Fruit fly (Drosophila melanogaster): ENCODE measurements around the gene CG17803.

CG17803 gene

dm6 chr3R:17809014-17809413 lies 7.7 kb upstream of the CG17803 start, which contains the start of gene Odj:
Odj (minus strand) TSS chr3R:17809222.
- TF ChIP-seq Pif1B (GFP tag; optimal IDR thresholded peaks at IDR 0.05), result no peak
- no peak for TF ChIP-seq Snoo (tag; optimal IDR thresholded peaks at IDR 0.05)
- no peak for TF ChIP-seq Ets98B (GFP tag; IDR thresholded peaks at IDR 0.05)

dm6 chr3R:17807035-17807606 lies 5.8 kb upstream of the CG17803 start, which contains the start of gene CG17801:
CG17801 (minus strand) TSS chr3R:17807085.
- TF ChIP-seq D1 (tag; optimal IDR thresholded peaks at IDR 0.05), result no peak
- no peak for TF ChIP-seq rn (GFP tag; IDR thresholded peaks at IDR 0.05)
- no peak for TF ChIP-seq CG34367 (tag; optimal IDR thresholded peaks at IDR 0.05)
- TF ChIP-seq CG32121 (GFP tag; IDR thresholded peaks at IDR 0.05), result no peak
- TF ChIP-seq fd96Ca (GFP tag; IDR thresholded peaks at IDR 0.05), result no peak
- no peak for TF ChIP-seq CG8159 (tag; optimal IDR thresholded peaks at IDR 0.05)
- no peak for TF ChIP-seq Pif1B (GFP tag; optimal IDR thresholded peaks at IDR 0.05)
- TF ChIP-seq CG8301 (tag; optimal IDR thresholded peaks at IDR 0.05), result no peak
- no peak for TF ChIP-seq Snoo (tag; optimal IDR thresholded peaks at IDR 0.05)
- TF ChIP-seq CG9948 (tag; optimal IDR thresholded peaks at IDR 0.05), result no peak
- no peak for TF ChIP-seq CG14655 (GFP tag; optimal IDR thresholded peaks at IDR 0.05)
- no peak for TF ChIP-seq CG13204 (GFP tag; optimal IDR thresholded peaks at IDR 0.05)
- TF ChIP-seq CG17806 (tag; optimal IDR thresholded peaks at IDR 0.05), result no peak
- no peak for TF ChIP-seq EcR (GFP tag; optimal IDR thresholded peaks at IDR 0.05)
- TF ChIP-seq Ets98B (GFP tag; IDR thresholded peaks at IDR 0.05), result no peak
- TF ChIP-seq CG4496 (GFP tag; IDR thresholded peaks at IDR 0.05), result no peak

dm6 chr3R:17805092-17805491 lies 3.8 kb upstream of the CG17803 start, which contains the start of gene Nnk:
Nnk (minus strand) TSS chr3R:17805249.
- TF ChIP-seq CG34367 (tag; optimal IDR thresholded peaks at IDR 0.05) (no peak), Pif1B (GFP tag; optimal IDR thresholded peaks at IDR 0.05) (no peak), CG15710 (tag; optimal IDR thresholded peaks at IDR 0.05) (no peak), CG14655 (GFP tag; optimal IDR thresholded peaks at IDR 0.05) (no peak), Pif1A (GFP tag; optimal IDR thresholded peaks at IDR 0.05) (no peak), CG9948 (tag; optimal IDR thresholded peaks at IDR 0.05) (no peak), Ets98B (GFP tag; IDR thresholded peaks at IDR 0.05) (no peak), D1 (tag; optimal IDR thresholded peaks at IDR 0.05) (no peak)

dm6 chr3R:17803025-17803424 lies 1.7 kb upstream of the CG17803 start, which contains the start of gene CG17806:
CG17806 (minus strand) TSS chr3R:17803260.
- TF ChIP-seq fd96Ca (GFP tag; IDR thresholded peaks at IDR 0.05) (no peak), CG17806 (tag; optimal IDR thresholded peaks at IDR 0.05) (peak; percentile 35), CG15710 (tag; optimal IDR thresholded peaks at IDR 0.05) (peak; percentile 12)

dm6 chr3R:17798211-17798737 lies 3.0 kb downstream of the CG17803 start, which contains the start of gene CG7379:
CG7379 (minus strand) TSS chr3R:17798304.
- TF ChIP-seq CG17806 (tag; optimal IDR thresholded peaks at IDR 0.05), result peak; percentile 71
- no peak for TF ChIP-seq CG8301 (tag; optimal IDR thresholded peaks at IDR 0.05)
- peak; percentile 49; the same call in 2 of the 3 replicates for TF ChIP-seq fd96Ca (GFP tag; IDR thresholded peaks at IDR 0.05)
- TF ChIP-seq CG9948 (tag; optimal IDR thresholded peaks at IDR 0.05), result peak; percentile 26
- peak; percentile 47; the same call in 1 of the 2 replicates for TF ChIP-seq rn (GFP tag; IDR thresholded peaks at IDR 0.05)
- peak; percentile 16 for TF ChIP-seq gl (tag; optimal IDR thresholded peaks at IDR 0.05)
- TF ChIP-seq CG15710 (tag; optimal IDR thresholded peaks at IDR 0.05), result peak; percentile 68
- TF ChIP-seq CG32121 (GFP tag; IDR thresholded peaks at IDR 0.05), result 0 out of 2 replicates have a peak, but pooled peaks have one; percentile 39
- peak; percentile 77 for TF ChIP-seq Pif1B (GFP tag; optimal IDR thresholded peaks at IDR 0.05)
- no peak for TF ChIP-seq CG14655 (GFP tag; optimal IDR thresholded peaks at IDR 0.05)
- TF ChIP-seq CG10348 (GFP tag; IDR thresholded peaks at IDR 0.05), result no peak
- TF ChIP-seq CG13204 (GFP tag; optimal IDR thresholded peaks at IDR 0.05), result no peak
- TF ChIP-seq CG12605 (GFP tag; IDR thresholded peaks at IDR 0.05), result no peak
- TF ChIP-seq CG4496 (GFP tag; IDR thresholded peaks at IDR 0.05), result peak; percentile 77
- TF ChIP-seq Pif1A (GFP tag; optimal IDR thresholded peaks at IDR 0.05), result no peak
- TF ChIP-seq Snoo (tag; optimal IDR thresholded peaks at IDR 0.05), result peak; percentile 82
- no peak for TF ChIP-seq EcR (GFP tag; optimal IDR thresholded peaks at IDR 0.05)
- TF ChIP-seq Ets98B (GFP tag; IDR thresholded peaks at IDR 0.05), result peak; percentile 56; the same call in 1 of the 2 replicates
- peak; percentile 52 for TF ChIP-seq CG34367 (tag; optimal IDR thresholded peaks at IDR 0.05)
- peak; percentile 59 for TF ChIP-seq CG8159 (tag; optimal IDR thresholded peaks at IDR 0.05)
- no peak for TF ChIP-seq D1 (tag; optimal IDR thresholded peaks at IDR 0.05)

- TF ChIP-seq Ets98B (GFP tag; IDR thresholded peaks at IDR 0.05) (no peak), CG8159 (tag; optimal IDR thresholded peaks at IDR 0.05) (no peak), Pif1A (GFP tag; optimal IDR thresholded peaks at IDR 0.05) (no peak), CG8301 (tag; optimal IDR thresholded peaks at IDR 0.05) (no peak)
These were observed 5.6 kb downstream of the CG17803 start for dm6 chr3R:17795561-17796170.

Measured in whole organism, pupa.